Worm (Caenorhabditis elegans) whole organism, young adult: ENCODE results near the gene F56D6.14.

Experiments
- F55B11.4 ChIP-seq: sonication (generic microtip); optimal IDR thresholded peaks from 2 replicates; lab custom pipeline; 2016; ENCODE audit warnings: missing compliant biosample characterization, missing genetic modification characterization, borderline replicate concordance; ENCODE audit not compliant: insufficient read depth
- K11D2.4 ChIP-seq: fragments of 200-800 bp; sonication (Bioruptor generic); IDR thresholded peaks from 2 replicates; pipeline ENCODE4 v1.3.6; 2022; ENCODE audit warnings: missing genetic modification reagents, missing genetic modification characterization, missing compliant biosample characterization
- ama-1 ChIP-seq, 3 experiments: fragments of 150-350 bp in 1 of 3; sonication (generic microtip) in 2 of 3; optimal IDR thresholded peaks; 2 replicates each; lab custom pipeline; 2014 to 2018; ENCODE audit warnings: missing biosample characterization in 2 of 3, missing genetic modification characterization in 2 of 3, missing genetic modification reagents in 2 of 3
- aptf-2 ChIP-seq: fragments of 200-800 bp; sonication (Bioruptor generic); conservative IDR thresholded peaks from 2 replicates; pipeline ENCODE4 v1.3.6; 2022; ENCODE audit warnings: missing genetic modification reagents, missing genetic modification characterization, missing compliant biosample characterization
- ceh-40 ChIP-seq: fragments of 200-800 bp; sonication (Bioruptor generic); IDR thresholded peaks from 2 replicates; pipeline ENCODE4 v1.3.6; 2022; ENCODE audit warnings: missing genetic modification characterization, missing compliant biosample characterization
- egl-44 ChIP-seq: fragments of 200-800 bp; sonication (Bioruptor generic); IDR thresholded peaks from 2 replicates; pipeline ENCODE4 v1.3.6; 2022; ENCODE audit warnings: missing genetic modification reagents, missing genetic modification characterization, missing compliant biosample characterization
- him-1 ChIP-seq: sonication (generic microtip); optimal IDR thresholded peaks from 2 replicates; lab custom pipeline; 2016; ENCODE audit warnings: missing genotype, missing genetic modification reagents, missing genetic modification characterization, missing compliant biosample characterization
- nhr-27 ChIP-seq: fragments of 200-800 bp; sonication (Bioruptor generic); optimal IDR thresholded peaks from 2 replicates; lab custom pipeline; 2018; ENCODE audit warnings: mild to moderate bottlenecking, missing genetic modification characterization, moderate library complexity, missing compliant biosample characterization

ce11 chrIV:3904620-3905019 lies 12.9 kb upstream of the F56D6.14 start, which contains the start of gene F56D6.21:
- TF ChIP-seq egl-44 (GFP tag; lab: Robert Waterston, UW), result no peak
- no peak for TF ChIP-seq K11D2.4 (GFP tag; lab: Robert Waterston, UW)
- no peak for TF ChIP-seq ama-1 (optimal IDR thresholded peaks at IDR 0.05; lab: Kevin White, UChicago)
- no peak for TF ChIP-seq ama-1 (GFP tag; optimal IDR thresholded peaks at IDR 0.05; lab: Kevin White, UChicago)
- no peak for TF ChIP-seq him-1
- no peak for TF ChIP-seq nhr-27 (tag; lab: Kevin White, UChicago)
- no peak for TF ChIP-seq F55B11.4 (tag; lab: Kevin White, UChicago)
- no peak for TF ChIP-seq ceh-40
- TF ChIP-seq aptf-2 (GFP tag; lab: Robert Waterston, UW), result no peak
